Fruit fly (Drosophila melanogaster) whole organism: ENCODE data around the gene Sry-alpha.

Experiments used
- CG8478 ChIP-seq: fragments of >200 bp; optimal IDR thresholded peaks from 2 replicates; lab custom pipeline; 2018; ENCODE audit warnings: inconsistent platforms
- Dll ChIP-seq: fragments of >200 bp; optimal IDR thresholded peaks from 2 replicates; lab custom pipeline; 2017
- EcR ChIP-seq, 2 experiments: fragments of >200 bp; optimal IDR thresholded peaks; 2 replicates each; lab custom pipeline; 2017; ENCODE audit warnings: missing biosample characterization in 2 of 2, missing genetic modification characterization in 2 of 2, missing genetic modification reagents in 2 of 2
- pan ChIP-seq: fragments of >200 bp; optimal IDR thresholded peaks from 2 replicates; lab custom pipeline; 2017
- psq ChIP-seq: fragments of >200 bp; optimal IDR thresholded peaks from 2 replicates; lab custom pipeline; 2017

dm6 chr3R:30055915-30056544, 16.5 kb downstream of the Sry-alpha start, which contains the start of the genes Rpp14b and spn-A:
- no peak for TF ChIP-seq CG8478 (lab: Kevin White, UChicago)
- no peak for TF ChIP-seq EcR (GFP tag; optimal IDR thresholded peaks at IDR 0.05; lab: Kevin White, UChicago)
- TF ChIP-seq pan (lab: Kevin White, UChicago), result no peak
- TF ChIP-seq psq, result no peak
- TF ChIP-seq Dll (lab: Kevin White, UChicago), result no peak
